Fruit fly (Drosophila melanogaster) whole organism, pupa: ENCODE results near the gene Cyp313a5.

Experiments used
- CG10348 ChIP-seq: fragments of 200-800 bp; sonication (Bioruptor generic); IDR thresholded peaks from 2 replicates; pipeline ENCODE4 v1.3.6; 2022; ENCODE audit warnings: missing biosample characterization, missing genetic modification characterization
- CG12605 ChIP-seq: fragments of 200-800 bp; sonication (Bioruptor generic); IDR thresholded peaks from 2 replicates; pipeline ENCODE4 v1.3.6; 2022; ENCODE audit warnings: missing biosample characterization, missing genetic modification characterization
- CG13204 ChIP-seq: fragments of 200-800 bp; sonication (Bioruptor generic); optimal IDR thresholded peaks from 2 replicates; lab custom pipeline; 2018; ENCODE audit warnings: missing biosample characterization, mild to moderate bottlenecking, missing genetic modification characterization, moderate library complexity
- CG14655 ChIP-seq: fragments of 200-800 bp; sonication (Bioruptor generic); optimal IDR thresholded peaks from 3 replicates; lab custom pipeline; 2017; ENCODE audit warnings: mild to moderate bottlenecking, missing biosample characterization, missing genetic modification reagents, missing genetic modification characterization
- CG15710 ChIP-seq: fragments of 200-800 bp; sonication (Bioruptor generic); optimal IDR thresholded peaks from 2 replicates; lab custom pipeline; 2018; ENCODE audit warnings: missing biosample characterization, mild to moderate bottlenecking, missing genetic modification characterization, moderate library complexity
- CG17806 ChIP-seq: fragments of 200-800 bp; sonication (Bioruptor generic); optimal IDR thresholded peaks from 2 replicates; lab custom pipeline; 2018; ENCODE audit warnings: missing biosample characterization, mild to moderate bottlenecking, missing genetic modification characterization, moderate library complexity
- CG32121 ChIP-seq: fragments of 200-800 bp; sonication (Bioruptor generic); IDR thresholded peaks from 2 replicates; pipeline ENCODE4 v1.3.6; 2022; ENCODE audit warnings: missing biosample characterization, missing genetic modification characterization
- CG34367 ChIP-seq: fragments of 200-800 bp; sonication (Bioruptor generic); optimal IDR thresholded peaks from 2 replicates; lab custom pipeline; 2018; ENCODE audit warnings: missing biosample characterization, mild to moderate bottlenecking, missing genetic modification characterization
- CG4496 ChIP-seq: fragments of 200-800 bp; sonication (Bioruptor generic); IDR thresholded peaks from 3 replicates; pipeline ENCODE4 v1.3.6; 2022; ENCODE audit warnings: missing biosample characterization, missing genetic modification characterization
- CG8159 ChIP-seq: fragments of 200-800 bp; sonication (Bioruptor generic); optimal IDR thresholded peaks from 3 replicates; lab custom pipeline; 2018; ENCODE audit warnings: missing biosample characterization, mild to moderate bottlenecking, missing genetic modification characterization, moderate library complexity
- CG8301 ChIP-seq: fragments of 200-800 bp; sonication (Bioruptor generic); optimal IDR thresholded peaks from 2 replicates; lab custom pipeline; 2018; ENCODE audit warnings: missing biosample characterization, mild to moderate bottlenecking, missing genetic modification characterization
- CG9948 ChIP-seq: fragments of 200-800 bp; sonication (Bioruptor generic); optimal IDR thresholded peaks from 2 replicates; lab custom pipeline; 2018; ENCODE audit warnings: missing biosample characterization, mild to moderate bottlenecking, missing genetic modification characterization, moderate library complexity
- D1 ChIP-seq: fragments of 200-800 bp; sonication (Bioruptor generic); optimal IDR thresholded peaks from 2 replicates; lab custom pipeline; 2018; ENCODE audit warnings: missing biosample characterization, mild to moderate bottlenecking, missing genetic modification characterization, moderate library complexity
- EcR ChIP-seq: fragments of 200-800 bp; sonication (Bioruptor generic); optimal IDR thresholded peaks from 3 replicates; lab custom pipeline; 2019; ENCODE audit warnings: missing biosample characterization, missing genetic modification characterization, mild to moderate bottlenecking, moderate library complexity, missing genetic modification reagents
- Ets98B ChIP-seq: fragments of 200-800 bp; sonication (Bioruptor generic); IDR thresholded peaks from 2 replicates; pipeline ENCODE4 v1.3.6; 2022; ENCODE audit warnings: missing biosample characterization, missing genetic modification characterization
- Pif1A ChIP-seq: fragments of 200-800 bp; sonication (Bioruptor generic); optimal IDR thresholded peaks from 3 replicates; lab custom pipeline; 2016; ENCODE audit warnings: missing biosample characterization, missing genetic modification characterization
- Pif1B ChIP-seq: fragments of 200-800 bp; sonication (Bioruptor generic); optimal IDR thresholded peaks from 3 replicates; lab custom pipeline; 2016; ENCODE audit warnings: missing biosample characterization, missing genetic modification characterization
- Snoo ChIP-seq: fragments of 200-800 bp; sonication (Bioruptor generic); optimal IDR thresholded peaks from 3 replicates; lab custom pipeline; 2017; ENCODE audit warnings: missing biosample characterization, mild to moderate bottlenecking, missing genetic modification characterization, inconsistent platforms
- fd96Ca ChIP-seq: fragments of 200-800 bp; sonication (Bioruptor generic); IDR thresholded peaks from 3 replicates; pipeline ENCODE4 v1.3.6; 2022; ENCODE audit warnings: missing biosample characterization, missing genetic modification characterization
- gl ChIP-seq: fragments of 200-800 bp; sonication (Bioruptor generic); optimal IDR thresholded peaks from 2 replicates; lab custom pipeline; 2018; ENCODE audit warnings: missing biosample characterization, mild to moderate bottlenecking, missing genetic modification characterization
- rn ChIP-seq: fragments of 200-800 bp; sonication (Bioruptor generic); IDR thresholded peaks from 2 replicates; pipeline ENCODE4 v1.3.6; 2022; ENCODE audit warnings: missing biosample characterization, missing genetic modification characterization

The Cyp313a5 gene

dm6 chr3R:12234584-12234983 is at the start of gene Cyp313a5:
Cyp313a5 (minus strand) TSS chr3R:12234684.
- TF ChIP-seq CG8159 (tag; lab: Kevin White, UChicago) (no peak), EcR (no peak), Ets98B (GFP tag; lab: Robert Waterston, UW) (no peak), D1 (tag; lab: Kevin White, UChicago) (no peak), Pif1B (no peak), CG15710 (tag; lab: Kevin White, UChicago) (no peak), Snoo (tag; lab: Kevin White, UChicago) (no peak), CG4496 (GFP tag; lab: Robert Waterston, UW) (no peak), CG9948 (tag; lab: Kevin White, UChicago) (no peak)

dm6 chr3R:12280729-12281342 is 46.4 kb upstream of the Cyp313a5 start:
- TF ChIP-seq CG10348 (GFP tag; lab: Robert Waterston, UW) (no peak), CG12605 (GFP tag; lab: Robert Waterston, UW) (peak; percentile 47; the same call in 1 of the 2 replicates), EcR (peak; percentile 92), CG32121 (GFP tag; lab: Robert Waterston, UW) (peak; percentile 61), CG13204 (peak; percentile 42), Ets98B (GFP tag; lab: Robert Waterston, UW) (peak; percentile 25; the same call in 1 of the 2 replicates), CG17806 (tag; lab: Kevin White, UChicago) (no peak), CG4496 (GFP tag; lab: Robert Waterston, UW) (no peak; the same call in 1 of the 3 replicates), fd96Ca (GFP tag; lab: Robert Waterston, UW) (no peak; the same call in 2 of the 3 replicates), rn (no peak), D1 (tag; lab: Kevin White, UChicago) (no peak), CG8159 (tag; lab: Kevin White, UChicago) (no peak), gl (tag; lab: Kevin White, UChicago) (no peak), CG15710 (tag; lab: Kevin White, UChicago) (no peak), CG14655 (GFP tag; lab: Kevin White, UChicago) (no peak), Pif1A (no peak)

dm6 chr3R:12279019-12279418 is 44.5 kb upstream of the Cyp313a5 start:
- TF ChIP-seq EcR, result peak; percentile 20
- TF ChIP-seq CG10348 (GFP tag; lab: Robert Waterston, UW), result no peak
- TF ChIP-seq CG13204, result peak; percentile 3

dm6 chr3R:12272826-12273225 is 38.3 kb upstream of the Cyp313a5 start, which contains the start of gene Sfp87B:
Sfp87B (plus strand) TSS chr3R:12273126.
- TF ChIP-seq fd96Ca (GFP tag; lab: Robert Waterston, UW) (no peak), rn (no peak)
- TF ChIP-seq, all 21 proteins: peak for 0

- TF ChIP-seq EcR, result no peak
- TF ChIP-seq CG9948 (tag; lab: Kevin White, UChicago), result no peak
- no peak for TF ChIP-seq Pif1B
- TF ChIP-seq CG4496 (GFP tag; lab: Robert Waterston, UW), result no peak
- no peak for TF ChIP-seq CG12605 (GFP tag; lab: Robert Waterston, UW)
- TF ChIP-seq CG32121 (GFP tag; lab: Robert Waterston, UW), result no peak
- no peak for TF ChIP-seq Ets98B (GFP tag; lab: Robert Waterston, UW)
- TF ChIP-seq CG8159 (tag; lab: Kevin White, UChicago), result no peak
- no peak for TF ChIP-seq CG10348 (GFP tag; lab: Robert Waterston, UW)
- TF ChIP-seq D1 (tag; lab: Kevin White, UChicago), result no peak
- TF ChIP-seq CG15710 (tag; lab: Kevin White, UChicago), result no peak
- no peak for TF ChIP-seq Snoo (tag; lab: Kevin White, UChicago)
- no peak for TF ChIP-seq CG17806 (tag; lab: Kevin White, UChicago)
- TF ChIP-seq CG14655 (GFP tag; lab: Kevin White, UChicago), result no peak
- no peak for TF ChIP-seq CG13204
- TF ChIP-seq Pif1A, result no peak
- no peak for TF ChIP-seq CG34367 (tag; lab: Kevin White, UChicago)
- TF ChIP-seq CG8301 (tag; lab: Kevin White, UChicago), result no peak
These were observed 36.1 kb upstream of the Cyp313a5 start, which contains the start of gene CG17738 for dm6 chr3R:12270590-12270989. CG17738 (plus strand) TSS chr3R:12270890.

- TF ChIP-seq gl (tag; lab: Kevin White, UChicago) (no peak), Pif1A (no peak), fd96Ca (GFP tag; lab: Robert Waterston, UW) (no peak), D1 (tag; lab: Kevin White, UChicago) (no peak), Snoo (tag; lab: Kevin White, UChicago) (no peak), CG9948 (tag; lab: Kevin White, UChicago) (no peak), CG17806 (tag; lab: Kevin White, UChicago) (no peak), CG13204 (no peak), CG34367 (tag; lab: Kevin White, UChicago) (no peak), CG14655 (GFP tag; lab: Kevin White, UChicago) (no peak), CG32121 (GFP tag; lab: Robert Waterston, UW) (no peak), CG4496 (GFP tag; lab: Robert Waterston, UW) (no peak), Pif1B (no peak), CG10348 (GFP tag; lab: Robert Waterston, UW) (no peak), CG12605 (GFP tag; lab: Robert Waterston, UW) (no peak)
These were observed 35.5 kb upstream of the Cyp313a5 start for dm6 chr3R:12269889-12270403.
